Worm (Caenorhabditis elegans) whole organism, early embryonic: ENCODE measurements around the gene obr-3.

Experiments
- B0310.2 ChIP-seq: sonication (generic microtip); optimal IDR thresholded peaks from 2 replicates; lab custom pipeline; 2016; ENCODE audit warnings: mild to moderate bottlenecking, missing genetic modification characterization, missing compliant biosample characterization
- F13C5.2 ChIP-seq: sonication (generic microtip); optimal IDR thresholded peaks from 2 replicates; lab custom pipeline; 2017; ENCODE audit warnings: mild to moderate bottlenecking, missing genetic modification characterization, inconsistent platforms, missing compliant biosample characterization
- aly-1 ChIP-seq: sonication (generic microtip); optimal IDR thresholded peaks from 2 replicates; lab custom pipeline; 2016; ENCODE audit warnings: missing genetic modification characterization, missing compliant biosample characterization
- ama-1 ChIP-seq: fragments of 150-350 bp; optimal IDR thresholded peaks from 2 replicates; lab custom pipeline; 2014
- ceh-13 ChIP-seq: fragments of 200-800 bp; sonication (Bioruptor generic); optimal IDR thresholded peaks from 2 replicates; lab custom pipeline; 2018; ENCODE audit warnings: mild to moderate bottlenecking, missing genetic modification characterization, missing compliant biosample characterization
- ceh-36 ChIP-seq: sonication (generic microtip); optimal IDR thresholded peaks from 2 replicates; lab custom pipeline; 2016; ENCODE audit warnings: missing genetic modification characterization, inconsistent platforms, missing compliant biosample characterization
- ets-7 ChIP-seq: sonication (generic microtip); optimal IDR thresholded peaks from 2 replicates; lab custom pipeline; 2016; ENCODE audit warnings: missing genotype, missing genetic modification characterization, missing compliant biosample characterization
- flt-1 ChIP-seq: fragments of 200-800 bp; sonication (Bioruptor generic); IDR thresholded peaks from 2 replicates; pipeline ENCODE4 v1.3.6; 2022; ENCODE audit warnings: missing genetic modification characterization, missing compliant biosample characterization
- hmbx-1 ChIP-seq: sonication (generic microtip); optimal IDR thresholded peaks from 2 replicates; lab custom pipeline; 2016; ENCODE audit warnings: mild to moderate bottlenecking, missing genetic modification characterization, missing compliant biosample characterization
- hmg-4 ChIP-seq: fragments of 200-800 bp; sonication (Bioruptor generic); optimal IDR thresholded peaks from 2 replicates; lab custom pipeline; 2018; ENCODE audit warnings: mild to moderate bottlenecking, missing genetic modification characterization, missing compliant biosample characterization
- hnd-1 ChIP-seq: sonication (generic microtip); optimal IDR thresholded peaks from 2 replicates; lab custom pipeline; 2016; ENCODE audit warnings: missing genetic modification characterization, missing compliant biosample characterization
- pes-1 ChIP-seq: fragments of 200-800 bp; sonication (Bioruptor generic); IDR thresholded peaks from 2 replicates; pipeline ENCODE4 v1.3.6; 2022; ENCODE audit warnings: missing genetic modification reagents, missing genetic modification characterization, missing compliant biosample characterization
- scrt-1 ChIP-seq: fragments of 200-800 bp; sonication (Bioruptor generic); IDR thresholded peaks from 2 replicates; pipeline ENCODE4 v1.3.6; 2022; ENCODE audit warnings: missing genetic modification characterization, missing compliant biosample characterization
- sea-1 ChIP-seq: fragments of 200-800 bp; sonication (Bioruptor generic); conservative IDR thresholded peaks from 2 replicates; pipeline ENCODE4 v1.3.6; 2022; ENCODE audit warnings: missing genetic modification characterization, missing compliant biosample characterization
- tbx-11 ChIP-seq: fragments of 200-800 bp; sonication (Bioruptor generic); IDR thresholded peaks from 2 replicates; pipeline ENCODE4 v1.3.6; 2022; ENCODE audit warnings: missing genetic modification characterization, missing compliant biosample characterization
- tbx-37 ChIP-seq: fragments of 200-800 bp; sonication (Bioruptor generic); conservative IDR thresholded peaks from 2 replicates; pipeline ENCODE4 v1.3.6; 2022; ENCODE audit warnings: missing genetic modification reagents, missing genetic modification characterization, missing compliant biosample characterization
- tra-4 ChIP-seq: sonication (generic microtip); optimal IDR thresholded peaks from 2 replicates; lab custom pipeline; 2017; ENCODE audit warnings: missing genetic modification characterization, missing compliant biosample characterization

obr-3 gene

DNA sequence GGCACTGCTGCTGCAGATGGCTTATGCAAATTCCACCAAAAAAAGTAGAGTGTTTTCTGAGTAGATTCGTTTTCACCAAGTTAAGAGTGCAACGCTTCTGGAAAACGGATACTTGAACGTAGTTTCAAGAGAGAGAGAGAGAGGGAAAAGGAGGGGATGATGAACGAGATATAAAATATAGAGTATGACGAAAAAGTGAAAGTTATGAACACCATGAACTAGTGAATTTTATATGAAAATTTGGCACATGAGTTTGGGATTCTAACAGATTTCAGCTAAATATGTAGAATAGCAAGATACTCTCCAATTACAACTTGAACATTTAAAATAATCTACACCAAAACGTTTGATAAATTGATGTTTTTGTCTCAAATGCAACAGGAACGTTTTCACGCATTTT lies at the start of gene obr-3:
TSS of gene obr-3 (minus strand) at position 101 of the 400 bp plus-strand sequence.
- TF ChIP-seq hnd-1 (no peak), ets-7 (tag; lab: Kevin White, UChicago) (no peak), ceh-13 (GFP tag; lab: Kevin White, UChicago) (no peak), tra-4 (no peak), sea-1 (GFP tag; lab: Robert Waterston, UW) (no peak), scrt-1 (GFP tag; lab: Robert Waterston, UW) (no peak), hmg-4 (GFP tag; lab: Kevin White, UChicago) (no peak), pes-1 (GFP tag; lab: Robert Waterston, UW) (no peak), hmbx-1 (tag; lab: Kevin White, UChicago) (no peak), tbx-37 (GFP tag; lab: Robert Waterston, UW) (no peak), aly-1 (no peak), ceh-36 (tag; lab: Kevin White, UChicago) (no peak), tbx-11 (GFP tag; lab: Robert Waterston, UW) (no peak), F13C5.2 (no peak)

DNA sequence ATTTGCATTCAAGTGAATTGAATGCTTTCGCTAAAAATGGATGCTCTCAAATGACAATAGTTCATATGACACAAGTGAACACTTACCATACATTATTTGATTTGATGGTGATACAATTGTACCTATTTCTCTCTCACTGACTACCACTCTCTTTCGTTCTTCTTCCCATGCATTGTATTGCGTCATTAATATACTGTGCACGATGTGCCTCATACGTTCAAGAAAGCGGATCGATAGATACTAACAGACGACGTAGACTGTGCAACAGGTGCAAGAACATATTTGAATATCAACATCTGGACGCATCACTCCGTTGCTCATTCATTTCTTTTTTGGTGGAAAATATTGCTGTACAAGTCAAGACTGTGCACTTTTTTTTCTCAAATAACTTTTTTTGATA lies 49.0 kb upstream of the obr-3 start, which contains the start of gene M03B6.4:
TSS of gene M03B6.4 (plus strand) at position 149 of the 400 bp plus-strand sequence.
- no peak for TF ChIP-seq hnd-1
- no peak for TF ChIP-seq ama-1 (lab: Kevin White, UChicago)
- no peak for TF ChIP-seq pes-1 (GFP tag; lab: Robert Waterston, UW)
- no peak for TF ChIP-seq tbx-37 (GFP tag; lab: Robert Waterston, UW)
- TF ChIP-seq ets-7 (tag; lab: Kevin White, UChicago), result no peak
- TF ChIP-seq sea-1 (GFP tag; lab: Robert Waterston, UW), result no peak
- TF ChIP-seq ceh-36 (tag; lab: Kevin White, UChicago), result no peak
- TF ChIP-seq scrt-1 (GFP tag; lab: Robert Waterston, UW), result no peak
- no peak for TF ChIP-seq F13C5.2
- no peak for TF ChIP-seq aly-1
- no peak for TF ChIP-seq B0310.2 (tag; lab: Kevin White, UChicago)
- no peak for TF ChIP-seq tra-4
- no peak for TF ChIP-seq hmbx-1 (tag; lab: Kevin White, UChicago)
- no peak for TF ChIP-seq tbx-11 (GFP tag; lab: Robert Waterston, UW)
- no peak for TF ChIP-seq hmg-4 (GFP tag; lab: Kevin White, UChicago)
- no peak for TF ChIP-seq ceh-13 (GFP tag; lab: Kevin White, UChicago)
- TF ChIP-seq flt-1 (GFP tag; lab: Robert Waterston, UW), result no peak

DNA sequence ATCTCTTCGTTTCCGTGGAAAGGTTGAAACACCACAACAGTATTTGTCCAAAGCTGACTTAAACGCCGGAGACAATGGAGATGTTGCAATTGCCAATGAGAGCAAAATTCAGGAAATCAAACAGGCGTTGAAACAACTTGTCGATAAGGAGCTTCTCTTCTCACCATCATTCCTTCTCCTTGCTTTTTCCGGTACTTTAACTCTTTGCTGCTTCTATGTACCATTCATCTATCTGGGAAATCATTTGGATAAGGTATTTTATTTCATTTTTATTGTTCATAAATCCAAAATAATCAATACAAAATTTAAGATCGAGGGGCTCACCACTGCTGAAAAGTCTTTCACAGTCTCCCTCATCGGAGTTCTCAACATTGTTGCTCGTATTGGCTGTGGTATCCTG lies 46.3 kb upstream of the obr-3 start:
- TF ChIP-seq pes-1 (GFP tag; lab: Robert Waterston, UW) (no peak), tbx-37 (GFP tag; lab: Robert Waterston, UW) (no peak), tbx-11 (GFP tag; lab: Robert Waterston, UW) (no peak)

- TF ChIP-seq sea-1 (GFP tag; lab: Robert Waterston, UW) (no peak), pes-1 (GFP tag; lab: Robert Waterston, UW) (no peak), tbx-11 (GFP tag; lab: Robert Waterston, UW) (no peak)
Measured at ce11 chrX:13852606-13853005, 42.9 kb upstream of the obr-3 start, which contains the start of gene mct-3. Gene mct-3 (plus strand): TSS chrX:13852906.

ce11 chrX:13851590-13851989 lies 41.9 kb upstream of the obr-3 start:
- TF ChIP-seq scrt-1 (GFP tag; lab: Robert Waterston, UW), result no peak
- no peak for TF ChIP-seq ceh-13 (GFP tag; lab: Kevin White, UChicago)
- no peak for TF ChIP-seq hmg-4 (GFP tag; lab: Kevin White, UChicago)

- TF ChIP-seq B0310.2 (tag; lab: Kevin White, UChicago) (no peak), hmbx-1 (tag; lab: Kevin White, UChicago) (no peak), sea-1 (GFP tag; lab: Robert Waterston, UW) (no peak), tbx-11 (GFP tag; lab: Robert Waterston, UW) (no peak), flt-1 (GFP tag; lab: Robert Waterston, UW) (no peak)
Measured at ce11 chrX:13850359-13850758, 40.7 kb upstream of the obr-3 start.

ce11 chrX:13846024-13846423 lies 36.4 kb upstream of the obr-3 start:
- TF ChIP-seq hmbx-1 (tag; lab: Kevin White, UChicago), result no peak
- no peak for TF ChIP-seq B0310.2 (tag; lab: Kevin White, UChicago)
- TF ChIP-seq tbx-11 (GFP tag; lab: Robert Waterston, UW), result no peak
- TF ChIP-seq pes-1 (GFP tag; lab: Robert Waterston, UW), result no peak
- no peak for TF ChIP-seq F13C5.2
- no peak for TF ChIP-seq aly-1
- TF ChIP-seq hmg-4 (GFP tag; lab: Kevin White, UChicago), result no peak
- TF ChIP-seq hnd-1, result no peak
- TF ChIP-seq scrt-1 (GFP tag; lab: Robert Waterston, UW), result no peak
- TF ChIP-seq ceh-36 (tag; lab: Kevin White, UChicago), result no peak
- no peak for TF ChIP-seq sea-1 (GFP tag; lab: Robert Waterston, UW)
- no peak for TF ChIP-seq ets-7 (tag; lab: Kevin White, UChicago)
- TF ChIP-seq ama-1 (lab: Kevin White, UChicago), result no peak
- TF ChIP-seq tra-4, result no peak
- no peak for TF ChIP-seq tbx-37 (GFP tag; lab: Robert Waterston, UW)
- TF ChIP-seq ceh-13 (GFP tag; lab: Kevin White, UChicago), result no peak
- no peak for TF ChIP-seq flt-1 (GFP tag; lab: Robert Waterston, UW)

- TF ChIP-seq sea-1 (GFP tag; lab: Robert Waterston, UW) (no peak), ets-7 (tag; lab: Kevin White, UChicago) (no peak), pes-1 (GFP tag; lab: Robert Waterston, UW) (no peak), ceh-13 (GFP tag; lab: Kevin White, UChicago) (no peak), tbx-37 (GFP tag; lab: Robert Waterston, UW) (no peak), hmbx-1 (tag; lab: Kevin White, UChicago) (no peak), B0310.2 (tag; lab: Kevin White, UChicago) (no peak), hmg-4 (GFP tag; lab: Kevin White, UChicago) (no peak), flt-1 (GFP tag; lab: Robert Waterston, UW) (no peak), ceh-36 (tag; lab: Kevin White, UChicago) (no peak), ama-1 (lab: Kevin White, UChicago) (no peak), tra-4 (no peak), scrt-1 (GFP tag; lab: Robert Waterston, UW) (no peak), tbx-11 (GFP tag; lab: Robert Waterston, UW) (no peak), aly-1 (no peak)
Measured at ce11 chrX:13843676-13844075, 34.0 kb upstream of the obr-3 start, which contains the start of gene M03B6.5. Gene M03B6.5 (plus strand): TSS chrX:13843976.
